Worm (Caenorhabditis elegans) whole organism, L3 larva: ENCODE measurements around the gene T13C5.6.

Experiments used
- ZK546.5 ChIP-seq: sonication (generic microtip); optimal IDR thresholded peaks from 2 replicates; lab custom pipeline; 2017; ENCODE audit warnings: missing biosample characterization, missing genetic modification characterization
- ceh-16 ChIP-seq: sonication (generic microtip); optimal IDR thresholded peaks from 2 replicates; lab custom pipeline; 2017; ENCODE audit warnings: missing biosample characterization, missing genetic modification characterization
- elt-1 ChIP-seq: fragments of 150-350 bp; optimal IDR thresholded peaks from 2 replicates; lab custom pipeline; 2014; ENCODE audit warnings: missing biosample characterization, missing genetic modification characterization
- fos-1 ChIP-seq: fragments of 150-350 bp; optimal IDR thresholded peaks from 2 replicates; lab custom pipeline; 2014; ENCODE audit warnings: missing biosample characterization, missing genetic modification characterization
- mdl-1 ChIP-seq: fragments of 150-350 bp; optimal IDR thresholded peaks from 2 replicates; lab custom pipeline; 2014; ENCODE audit warnings: missing biosample characterization, missing genetic modification characterization
- nhr-12 ChIP-seq: fragments of 150-350 bp; optimal IDR thresholded peaks from 2 replicates; lab custom pipeline; 2014; ENCODE audit warnings: missing biosample characterization, missing genetic modification characterization
- nhr-237 ChIP-seq: fragments of 150-350 bp; optimal IDR thresholded peaks from 2 replicates; lab custom pipeline; 2014; ENCODE audit warnings: missing biosample characterization, missing genetic modification characterization
- pha-4 ChIP-seq: fragments of 150-350 bp; optimal IDR thresholded peaks from 2 replicates; lab custom pipeline; 2014; ENCODE audit warnings: missing biosample characterization, missing genetic modification reagents, missing genetic modification characterization
- sea-2 ChIP-seq: fragments of 150-350 bp; sonication (generic microtip); optimal IDR thresholded peaks from 4 replicates; lab custom pipeline; 2014; ENCODE audit warnings: missing biosample characterization, missing genetic modification reagents, missing genetic modification characterization
- skn-1 ChIP-seq: fragments of 150-350 bp; optimal IDR thresholded peaks from 2 replicates; lab custom pipeline; 2014; ENCODE audit warnings: missing biosample characterization, missing genetic modification characterization
- snpc-4 ChIP-seq: fragments of 150-350 bp; optimal IDR thresholded peaks from 2 replicates; lab custom pipeline; 2014; ENCODE audit warnings: missing biosample characterization, missing genetic modification characterization

DNA sequence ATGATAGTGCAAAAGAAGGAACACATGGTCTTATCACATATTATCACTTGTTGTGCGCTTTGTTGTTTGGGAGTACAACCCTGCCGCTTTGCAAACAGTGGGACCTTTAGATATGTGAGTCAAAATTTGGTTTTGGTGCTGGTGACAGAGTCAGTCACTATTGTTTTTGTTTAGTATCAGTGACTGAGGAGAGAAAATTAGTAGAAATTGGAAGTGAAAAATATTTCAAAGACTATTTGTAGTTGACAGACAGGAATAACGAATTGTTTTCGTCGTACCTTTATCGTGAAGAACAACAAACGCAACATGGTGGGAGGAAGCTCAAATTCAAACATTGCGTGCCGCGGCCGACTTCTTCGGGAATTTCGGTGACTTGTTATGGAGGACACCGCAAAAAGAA lies 9.1 kb upstream of the T13C5.6 start, which contains the start of gene lrch-1:
- TF ChIP-seq nhr-237 (no peak), snpc-4 (tag; lab: Kevin White, UChicago) (no peak), fos-1 (tag; lab: Kevin White, UChicago) (no peak), elt-1 (tag; lab: Kevin White, UChicago) (no peak), sea-2 (no peak), mdl-1 (no peak), ZK546.5 (tag; lab: Kevin White, UChicago) (no peak), nhr-12 (no peak), ceh-16 (tag; lab: Kevin White, UChicago) (no peak), pha-4 (tag; lab: Kevin White, UChicago) (no peak), skn-1 (tag; lab: Kevin White, UChicago) (no peak)
